Worm (Caenorhabditis elegans): ENCODE results near the gene F16H6.7.

Gene F16H6.7

ce11 chrV:18161228-18161627 lies 47.7 kb downstream of the F16H6.7 start, which contains the start of gene C14A6.13:
C14A6.13 (minus strand) TSS chrV:18161328.
- no peak for TF ChIP-seq him-1 (tag; optimal IDR thresholded peaks at IDR 0.05)

- no peak for TF ChIP-seq him-1 (tag; optimal IDR thresholded peaks at IDR 0.05)
These were observed 50.8 kb downstream of the F16H6.7 start for ce11 chrV:18158172-18158571.

ce11 chrV:18157707-18158106 lies 51.3 kb downstream of the F16H6.7 start, which contains the start of gene clec-48:
clec-48 (plus strand) TSS chrV:18158026.
- no peak for TF ChIP-seq him-1 (tag; optimal IDR thresholded peaks at IDR 0.05)
- TF ChIP-seq dao-5 (tag; optimal IDR thresholded peaks at IDR 0.05), result no peak
- no peak for TF ChIP-seq W03F9.2 (tag; optimal IDR thresholded peaks at IDR 0.05)

Data from whole organism, L4/young adult.